Worm (Caenorhabditis elegans) whole organism, late embryonic: ENCODE data around the gene C26F1.3.

ENCODE experiments used
- C38D4.7 ChIP-seq: fragments of 200-800 bp; sonication (Bioruptor generic); optimal IDR thresholded peaks from 2 replicates; lab custom pipeline; 2018; ENCODE audit warnings: mild to moderate bottlenecking, missing genetic modification characterization, moderate library complexity, missing compliant biosample characterization
- F13H6.1 ChIP-seq: sonication (generic microtip); optimal IDR thresholded peaks from 2 replicates; lab custom pipeline; 2016; ENCODE audit warnings: missing genetic modification characterization, missing compliant biosample characterization
- ceh-22 ChIP-seq: sonication (generic microtip); optimal IDR thresholded peaks from 2 replicates; lab custom pipeline; 2017; ENCODE audit warnings: missing biosample characterization, missing genetic modification characterization
- hlh-13 ChIP-seq: fragments of 200-800 bp; sonication (Bioruptor generic); optimal IDR thresholded peaks from 2 replicates; lab custom pipeline; 2018; ENCODE audit warnings: mild to moderate bottlenecking, missing genetic modification characterization, missing compliant biosample characterization
- lim-6 ChIP-seq: sonication (generic microtip); optimal IDR thresholded peaks from 2 replicates; lab custom pipeline; 2016; ENCODE audit warnings: missing genetic modification characterization, missing compliant biosample characterization
- nhr-11 ChIP-seq: fragments of 150-350 bp; optimal IDR thresholded peaks from 2 replicates; lab custom pipeline; 2014; ENCODE audit warnings: missing biosample characterization, missing genetic modification characterization
- pqm-1 ChIP-seq: sonication (generic microtip); optimal IDR thresholded peaks from 2 replicates; lab custom pipeline; 2016; ENCODE audit warnings: missing genetic modification characterization, missing compliant biosample characterization
- tbx-2 ChIP-seq: sonication (generic microtip); optimal IDR thresholded peaks from 2 replicates; lab custom pipeline; 2016; ENCODE audit warnings: missing genetic modification characterization, missing compliant biosample characterization
- tbx-7 ChIP-seq: sonication (generic microtip); optimal IDR thresholded peaks from 2 replicates; lab custom pipeline; 2016; ENCODE audit warnings: missing genotype, missing genetic modification characterization, missing compliant biosample characterization
- unc-3 ChIP-seq, 2 experiments: fragments of 200-800 bp in 1 of 2; sonication (Bioruptor generic) in 1 of 2; sonication (generic microtip) in 1 of 2; conservative IDR thresholded peaks in 1 of 2; optimal IDR thresholded peaks in 1 of 2; 2 replicates each; pipeline versions ENCODE4 v1.3.6 to Lab custom; 2016 to 2022; ENCODE audit warnings: missing compliant biosample characterization in 2 of 2, missing genetic modification characterization in 2 of 2, missing genetic modification reagents in 1 of 2
- unc-55 ChIP-seq: sonication (generic microtip); optimal IDR thresholded peaks from 2 replicates; lab custom pipeline; 2017; ENCODE audit warnings: missing biosample characterization, missing genetic modification reagents, missing genetic modification characterization

ce11 chrV:7810591-7810990 lies 33.5 kb downstream of the C26F1.3 start:
- TF ChIP-seq pqm-1 (no peak), tbx-2 (tag; lab: Kevin White, UChicago) (no peak), unc-55 (GFP tag; lab: Kevin White, UChicago) (no peak), ceh-22 (no peak), unc-3 (GFP tag; conservative IDR thresholded peaks at IDR 0.05; lab: Robert Waterston, UW) (no peak), unc-3 (tag; optimal IDR thresholded peaks at IDR 0.05; lab: Kevin White, UChicago) (no peak), F13H6.1 (tag; lab: Kevin White, UChicago) (no peak), hlh-13 (no peak), lim-6 (no peak), C38D4.7 (GFP tag; lab: Kevin White, UChicago) (no peak), tbx-7 (tag; lab: Kevin White, UChicago) (no peak), nhr-11 (no peak)
